Comparison of ENCODE assay signal across 5 fruit fly cellular contexts in the genomic region with DNA sequence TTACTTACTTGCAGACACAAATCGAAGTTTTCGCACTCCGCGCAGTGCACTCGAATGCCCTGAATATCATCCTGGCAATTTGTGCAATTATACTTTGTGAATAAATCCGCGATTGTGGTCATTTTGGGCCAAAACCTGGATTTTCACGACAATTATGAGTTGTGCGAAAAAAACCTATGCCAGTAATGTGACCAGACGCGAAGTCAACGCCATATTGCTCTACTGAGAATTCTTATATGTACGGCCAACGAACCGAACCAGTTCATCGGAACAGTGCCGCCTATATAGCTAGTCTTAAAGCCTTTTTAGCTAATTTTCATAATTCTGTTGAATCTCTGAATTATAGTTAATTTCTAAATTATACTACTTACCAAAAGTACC.
TF ChIP-seq lines count a peak whose summit lies in the region.

A gene (minus strand): TSS at position 214 of the 381 bp plus-strand sequence.

- TF ChIP-seq CTCF in whole organism, embryonic (GFP tag; optimal IDR thresholded peaks at IDR 0.05; lab: Kevin White, UChicago): no peak

TF ChIP-seq in whole organism, adult, 20 proteins besides CTCF, POLR2A, EP300 and RAD21:
- TF ChIP-seq tj (GFP tag; optimal IDR thresholded peaks at IDR 0.05; lab: Kevin White, UChicago) (no peak), Mnt (GFP tag; optimal IDR thresholded peaks at IDR 0.05; lab: Kevin White, UChicago) (peak; percentile 33), CG5204 (GFP tag; optimal IDR thresholded peaks at IDR 0.05; lab: Kevin White, UChicago) (no peak), cic (GFP tag; optimal IDR thresholded peaks at IDR 0.05; lab: Kevin White, UChicago) (no peak)

TF ChIP-seq in whole organism, embryonic, 481 proteins besides CTCF, POLR2A, EP300 and RAD21 (continues in another document):
- TF ChIP-seq D (optimal IDR thresholded peaks at IDR 0.05; lab: Kevin White, UChicago) (no peak), D (GFP tag; optimal IDR thresholded peaks at IDR 0.05; lab: Kevin White, UChicago) (no peak), stwl (tag; optimal IDR thresholded peaks at IDR 0.05; lab: Kevin White, UChicago) (peak; percentile 57), p53 (GFP tag; optimal IDR thresholded peaks at IDR 0.05; lab: Kevin White, UChicago) (no peak), ssp (GFP tag; IDR thresholded peaks at IDR 0.05; lab: Robert Waterston, UW) (no peak), CG15514 (GFP tag; optimal IDR thresholded peaks at IDR 0.05; lab: Kevin White, UChicago) (peak; percentile 99), ro (GFP tag; IDR thresholded peaks at IDR 0.05; lab: Robert Waterston, UW) (no peak), CG9727 (GFP tag; optimal IDR thresholded peaks at IDR 0.05; lab: Kevin White, UChicago) (no peak), oc (tag; optimal IDR thresholded peaks at IDR 0.05; lab: Kevin White, UChicago) (no peak), CG1603 (tag; optimal IDR thresholded peaks at IDR 0.05; lab: Kevin White, UChicago) (peak; percentile 32), CG12104 (GFP tag; optimal IDR thresholded peaks at IDR 0.05; lab: Kevin White, UChicago) (no peak), CG12744 (GFP tag; optimal IDR thresholded peaks at IDR 0.05; lab: Kevin White, UChicago) (no peak), CG7786 (GFP tag; optimal IDR thresholded peaks at IDR 0.05; lab: Kevin White, UChicago) (no peak), BEAF-32 (GFP tag; optimal IDR thresholded peaks at IDR 0.05; lab: Kevin White, UChicago) (peak; percentile 58), slp2 (GFP tag; optimal IDR thresholded peaks at IDR 0.05; lab: Kevin White, UChicago) (no peak), klu (GFP tag; IDR thresholded peaks at IDR 0.05; lab: Robert Waterston, UW) (no peak), tll (GFP tag; optimal IDR thresholded peaks at IDR 0.05; lab: Kevin White, UChicago) (peak in 1 of 2 experiments; percentile 50), pzg (GFP tag; optimal IDR thresholded peaks at IDR 0.05; lab: Kevin White, UChicago) (peak; percentile 73), lov (optimal IDR thresholded peaks at IDR 0.05; lab: Kevin White, UChicago) (no peak), lov (GFP tag; IDR thresholded peaks at IDR 0.05; lab: Robert Waterston, UW) (0 out of 3 replicates have a peak, but pooled peaks have one; percentile 2), CG15479 (GFP tag; optimal IDR thresholded peaks at IDR 0.05; lab: Kevin White, UChicago) (peak; percentile 40)

TF ChIP-seq in whole organism, prepupa, 60 proteins besides CTCF, POLR2A, EP300 and RAD21:
- TF ChIP-seq dsx (GFP tag; optimal IDR thresholded peaks at IDR 0.05; lab: Kevin White, UChicago; ENCODE audit: poor library complexity, severe bottlenecking): peak; percentile 22
- no peak for TF ChIP-seq dac (GFP tag; optimal IDR thresholded peaks at IDR 0.05; lab: Kevin White, UChicago)

TF ChIP-seq in whole organism, pupa, 21 proteins besides CTCF, POLR2A, EP300 and RAD21:
- TF ChIP-seq CG10348 (GFP tag; IDR thresholded peaks at IDR 0.05; lab: Robert Waterston, UW) (no peak), EcR (GFP tag; optimal IDR thresholded peaks at IDR 0.05; lab: Kevin White, UChicago) (peak; percentile 35), D1 (tag; optimal IDR thresholded peaks at IDR 0.05; lab: Kevin White, UChicago) (peak; percentile 41)

TF ChIP-seq in whole organism, wandering third instar larva, 38 proteins besides CTCF, POLR2A, EP300 and RAD21:
- TF ChIP-seq woc (GFP tag; optimal IDR thresholded peaks at IDR 0.05; lab: Kevin White, UChicago): peak; percentile 51
- no peak for TF ChIP-seq Jra (GFP tag; optimal IDR thresholded peaks at IDR 0.05; lab: Kevin White, UChicago)
- peak; percentile 83 for TF ChIP-seq Myc (optimal IDR thresholded peaks at IDR 0.05; lab: Kevin White, UChicago)
- TF ChIP-seq dl (GFP tag; optimal IDR thresholded peaks at IDR 0.05; lab: Kevin White, UChicago; ENCODE audit: insufficient read depth in 1 of 2, partially characterized antibody in 2 of 2): no peak
- TF ChIP-seq OdsH (GFP tag; optimal IDR thresholded peaks at IDR 0.05; lab: Kevin White, UChicago): no peak
- TF ChIP-seq CG32264 (GFP tag; optimal IDR thresholded peaks at IDR 0.05; lab: Kevin White, UChicago): no peak
- no peak for TF ChIP-seq Hnf4 (GFP tag; optimal IDR thresholded peaks at IDR 0.05; lab: Kevin White, UChicago)
- no peak for TF ChIP-seq Mio (GFP tag; optimal IDR thresholded peaks at IDR 0.05; lab: Kevin White, UChicago)
- TF ChIP-seq N (GFP tag; optimal IDR thresholded peaks at IDR 0.05; lab: Kevin White, UChicago): no peak
- TF ChIP-seq fru (GFP tag; optimal IDR thresholded peaks at IDR 0.05; lab: Kevin White, UChicago): peak; percentile 70
- no peak for TF ChIP-seq Hr83 (GFP tag; optimal IDR thresholded peaks at IDR 0.05; lab: Kevin White, UChicago; ENCODE audit: poor library complexity, severe bottlenecking)
- TF ChIP-seq tai (GFP tag; optimal IDR thresholded peaks at IDR 0.05; lab: Kevin White, UChicago): no peak
- no peak for TF ChIP-seq Dif (GFP tag; optimal IDR thresholded peaks at IDR 0.05; lab: Kevin White, UChicago; ENCODE audit: partially characterized antibody)
